Fruit fly (Drosophila melanogaster) whole organism, embryonic: ENCODE data around the gene spn-B.
A peak's percentile ranks its signal among the peaks of the same experiment; 100 is the strongest.

Source experiments
- ATbp ChIP-seq: fragments of 200-800 bp; sonication (Bioruptor generic); optimal IDR thresholded peaks from 2 replicates; lab custom pipeline; 2017; ENCODE audit warnings: missing biosample characterization, mild to moderate bottlenecking, missing genetic modification characterization, missing genetic modification reagents
- Atf6 ChIP-seq: fragments of 200-800 bp; sonication (Bioruptor generic); IDR thresholded peaks from 2 replicates; pipeline ENCODE4 v1.3.6; 2022; ENCODE audit warnings: missing biosample characterization, missing genetic modification characterization
- B-H2 ChIP-seq: fragments of 200-800 bp; sonication (Bioruptor generic); optimal IDR thresholded peaks from 2 replicates; lab custom pipeline; 2018; ENCODE audit warnings: missing biosample characterization, mild to moderate bottlenecking, missing genetic modification characterization
- CG10431 ChIP-seq: fragments of 200-800 bp; sonication (Bioruptor generic); optimal IDR thresholded peaks from 3 replicates; lab custom pipeline; 2018; ENCODE audit warnings: missing biosample characterization, mild to moderate bottlenecking, missing genetic modification characterization
- CG12071 ChIP-seq: fragments of 200-800 bp; sonication (Bioruptor generic); optimal IDR thresholded peaks from 3 replicates; lab custom pipeline; 2018; ENCODE audit warnings: missing biosample characterization, mild to moderate bottlenecking, missing genetic modification characterization
- CG12236 ChIP-seq: fragments of 200-800 bp; sonication (Bioruptor generic); optimal IDR thresholded peaks from 2 replicates; lab custom pipeline; 2016; ENCODE audit warnings: missing biosample characterization, missing genetic modification characterization
- CG1233 ChIP-seq: fragments of 200-800 bp; sonication (Bioruptor generic); optimal IDR thresholded peaks from 4 replicates; lab custom pipeline; 2018; ENCODE audit warnings: missing biosample characterization, mild to moderate bottlenecking, missing genetic modification characterization
- CG12391 ChIP-seq: fragments of 200-800 bp; sonication (Bioruptor generic); optimal IDR thresholded peaks from 3 replicates; lab custom pipeline; 2018; ENCODE audit warnings: missing biosample characterization, mild to moderate bottlenecking, missing genetic modification characterization, moderate library complexity
- CG12659 ChIP-seq: fragments of 200-800 bp; sonication (Bioruptor generic); optimal IDR thresholded peaks from 3 replicates; lab custom pipeline; 2017; ENCODE audit warnings: mild to moderate bottlenecking, missing biosample characterization, missing genetic modification reagents, missing genetic modification characterization
- CG13624 ChIP-seq: fragments of 200-800 bp; sonication (Bioruptor generic); optimal IDR thresholded peaks from 2 replicates; lab custom pipeline; 2016; ENCODE audit warnings: missing biosample characterization, missing genetic modification characterization
- CG17328 ChIP-seq: fragments of 200-800 bp; sonication (Bioruptor generic); IDR thresholded peaks from 2 replicates; pipeline ENCODE4 v1.3.6; 2022; ENCODE audit warnings: missing biosample characterization, missing genetic modification characterization
- CG2129 ChIP-seq: fragments of 200-800 bp; sonication (Bioruptor generic); IDR thresholded peaks from 2 replicates; pipeline ENCODE4 v1.3.6; 2022; ENCODE audit warnings: missing biosample characterization, missing genetic modification characterization; ENCODE audit not compliant: partially characterized antibody
- CG2875 ChIP-seq: fragments of 200-800 bp; sonication (Bioruptor generic); optimal IDR thresholded peaks from 2 replicates; lab custom pipeline; 2017; ENCODE audit warnings: missing biosample characterization, mild to moderate bottlenecking, missing genetic modification characterization, missing genetic modification reagents
- CG31224 ChIP-seq: fragments of 200-800 bp; sonication (Bioruptor generic); IDR thresholded peaks from 2 replicates; pipeline ENCODE4 v1.3.6; 2022; ENCODE audit warnings: missing biosample characterization, missing genetic modification characterization
- CG31441 ChIP-seq: fragments of 200-800 bp; sonication (Bioruptor generic); IDR thresholded peaks from 2 replicates; pipeline ENCODE4 v1.3.6; 2022; ENCODE audit warnings: missing biosample characterization, missing genetic modification characterization
- CG3726 ChIP-seq: fragments of 200-800 bp; sonication (Bioruptor generic); IDR thresholded peaks from 3 replicates; pipeline ENCODE4, ENCODE4 v1.3.6; 2022; ENCODE audit warnings: missing biosample characterization, missing genetic modification characterization
- CG4424 ChIP-seq: fragments of 200-800 bp; sonication (Bioruptor generic); optimal IDR thresholded peaks from 3 replicates; lab custom pipeline; 2016; ENCODE audit warnings: missing biosample characterization, missing genetic modification characterization
- CG5180 ChIP-seq: fragments of 200-800 bp; sonication (Bioruptor generic); optimal IDR thresholded peaks from 3 replicates; lab custom pipeline; 2017; ENCODE audit warnings: missing biosample characterization, missing genetic modification characterization, mild to moderate bottlenecking, moderate library complexity, missing genetic modification reagents
- CG6854 ChIP-seq: fragments of 200-800 bp; sonication (Bioruptor generic); optimal IDR thresholded peaks from 3 replicates; lab custom pipeline; 2017; ENCODE audit warnings: missing biosample characterization, mild to moderate bottlenecking, missing genetic modification characterization
- CG9727 ChIP-seq: fragments of 200-800 bp; sonication (Bioruptor generic); optimal IDR thresholded peaks from 3 replicates; lab custom pipeline; 2017; ENCODE audit warnings: missing biosample characterization, mild to moderate bottlenecking, missing genetic modification characterization
- CoRest ChIP-seq: fragments of 200-800 bp; sonication (Bioruptor generic); optimal IDR thresholded peaks from 3 replicates; lab custom pipeline; 2018; ENCODE audit warnings: missing biosample characterization, mild to moderate bottlenecking, missing genetic modification characterization, moderate library complexity
- D ChIP-seq, 2 experiments: fragments of 200-800 bp in 1 of 2; fragments of >200 bp in 1 of 2; sonication (Bioruptor generic) in 1 of 2; optimal IDR thresholded peaks; 2 replicates in 1 of 2; 3 replicates in 1 of 2; lab custom pipeline; 2017; ENCODE audit warnings: mild to moderate bottlenecking in 1 of 2, missing biosample characterization in 1 of 2, missing genetic modification characterization in 1 of 2, missing genetic modification reagents in 1 of 2
- Deaf1 ChIP-seq: fragments of 200-800 bp; optimal IDR thresholded peaks from 3 replicates; lab custom pipeline; 2019; ENCODE audit warnings: missing biosample characterization, mild to moderate bottlenecking, missing genetic modification characterization, moderate library complexity
- Dip3 ChIP-seq: fragments of 200-800 bp; sonication (Bioruptor generic); optimal IDR thresholded peaks from 3 replicates; lab custom pipeline; 2016; ENCODE audit warnings: missing biosample characterization, missing genetic modification characterization
- Fer3 ChIP-seq: fragments of 200-800 bp; sonication (Bioruptor generic); optimal IDR thresholded peaks from 2 replicates; lab custom pipeline; 2018; ENCODE audit warnings: missing biosample characterization, mild to moderate bottlenecking, missing genetic modification characterization, moderate library complexity
- H15 ChIP-seq: fragments of 200-800 bp; sonication (Bioruptor generic); IDR thresholded peaks from 3 replicates; pipeline ENCODE4 v1.3.6; 2022; ENCODE audit warnings: missing biosample characterization, missing genetic modification characterization
- Hand ChIP-seq: fragments of 200-800 bp; sonication (Bioruptor generic); optimal IDR thresholded peaks from 2 replicates; lab custom pipeline; 2017; ENCODE audit warnings: mild to moderate bottlenecking, missing biosample characterization, missing genetic modification reagents, missing genetic modification characterization
- Hey ChIP-seq: fragments of 200-800 bp; sonication (Bioruptor generic); optimal IDR thresholded peaks from 3 replicates; lab custom pipeline; 2018; ENCODE audit warnings: missing biosample characterization, mild to moderate bottlenecking, missing genetic modification characterization
- Hr39 ChIP-seq: fragments of >200 bp; optimal IDR thresholded peaks from 2 replicates; lab custom pipeline; 2017
- Pdp1 ChIP-seq, 2 experiments: fragments of 200-800 bp; sonication (Bioruptor generic); optimal IDR thresholded peaks; 3 replicates each; lab custom pipeline; 2016; ENCODE audit warnings: missing biosample characterization in 2 of 2, missing genetic modification characterization in 2 of 2, mild to moderate bottlenecking in 1 of 2, moderate library complexity in 1 of 2
- Sin3A ChIP-seq: fragments of >200 bp; optimal IDR thresholded peaks from 2 replicates; lab custom pipeline; 2018
- Sox100B ChIP-seq: fragments of 200-800 bp; sonication (Bioruptor generic); optimal IDR thresholded peaks from 3 replicates; lab custom pipeline; 2018; ENCODE audit warnings: missing biosample characterization, mild to moderate bottlenecking, missing genetic modification characterization
- Spps ChIP-seq: fragments of 200-800 bp; sonication (Bioruptor generic); optimal IDR thresholded peaks from 2 replicates; lab custom pipeline; 2018; ENCODE audit warnings: missing biosample characterization, mild to moderate bottlenecking, missing genetic modification characterization
- Trl ChIP-seq, 3 experiments: fragments of >200 bp in 2 of 3; fragments of 200-800 bp in 1 of 3; sonication (Bioruptor generic) in 1 of 3; optimal IDR thresholded peaks; 2 replicates in 1 of 3; 3 replicates in 2 of 3; lab custom pipeline; 2016 to 2017; ENCODE audit warnings: missing biosample characterization in 1 of 3, missing genetic modification characterization in 1 of 3
- Xrp1 ChIP-seq: fragments of 200-800 bp; sonication (Bioruptor generic); IDR thresholded peaks from 2 replicates; pipeline ENCODE4 v1.3.6; 2022; ENCODE audit warnings: missing biosample characterization, missing genetic modification characterization
- ab ChIP-seq: fragments of 200-800 bp; sonication (Bioruptor generic); optimal IDR thresholded peaks from 2 replicates; lab custom pipeline; 2016; ENCODE audit warnings: missing biosample characterization, missing genetic modification characterization
- bab2 ChIP-seq: fragments of 200-800 bp; sonication (Bioruptor generic); optimal IDR thresholded peaks from 2 replicates; lab custom pipeline; 2016; ENCODE audit warnings: missing biosample characterization, missing genetic modification characterization
- chm ChIP-seq: fragments of 200-800 bp; sonication (Bioruptor generic); IDR thresholded peaks from 2 replicates; pipeline ENCODE4 v1.3.6; 2022; ENCODE audit warnings: missing biosample characterization, missing genetic modification characterization
- dm ChIP-seq: fragments of 200-800 bp; sonication (Bioruptor generic); optimal IDR thresholded peaks from 3 replicates; lab custom pipeline; 2016; ENCODE audit warnings: missing biosample characterization, missing genetic modification characterization
- esg ChIP-seq: fragments of 200-800 bp; sonication (Bioruptor generic); conservative IDR thresholded peaks from 2 replicates; pipeline ENCODE4 v1.3.6; 2022; ENCODE audit warnings: missing biosample characterization, missing genetic modification characterization
- gfzf ChIP-seq: fragments of 200-800 bp; sonication (Bioruptor generic); optimal IDR thresholded peaks from 2 replicates; lab custom pipeline; 2016; ENCODE audit warnings: missing biosample characterization, mild to moderate bottlenecking, missing genetic modification characterization, moderate library complexity
- h ChIP-seq: fragments of >200 bp; optimal IDR thresholded peaks from 2 replicates; lab custom pipeline; 2017
- her ChIP-seq: fragments of 200-800 bp; sonication (Bioruptor generic); optimal IDR thresholded peaks from 2 replicates; lab custom pipeline; 2016; ENCODE audit warnings: missing biosample characterization, missing genetic modification characterization
- ind ChIP-seq: fragments of 200-800 bp; sonication (Bioruptor generic); optimal IDR thresholded peaks from 3 replicates; lab custom pipeline; 2016; ENCODE audit warnings: missing biosample characterization, missing genetic modification characterization
- lilli ChIP-seq: fragments of 200-800 bp; sonication (Bioruptor generic); optimal IDR thresholded peaks from 3 replicates; lab custom pipeline; 2016; ENCODE audit warnings: missing biosample characterization, missing genetic modification characterization
- nerfin-1 ChIP-seq: fragments of 200-800 bp; sonication (Bioruptor generic); optimal IDR thresholded peaks from 3 replicates; lab custom pipeline; 2019; ENCODE audit warnings: missing biosample characterization, mild to moderate bottlenecking, missing genetic modification characterization, moderate library complexity
- stwl ChIP-seq: fragments of 200-800 bp; sonication (Bioruptor generic); optimal IDR thresholded peaks from 3 replicates; lab custom pipeline; 2018; ENCODE audit warnings: missing biosample characterization, mild to moderate bottlenecking, missing genetic modification characterization, moderate library complexity
- unpg ChIP-seq: fragments of 200-800 bp; sonication (Bioruptor generic); optimal IDR thresholded peaks from 3 replicates; lab custom pipeline; 2018; ENCODE audit warnings: missing biosample characterization, mild to moderate bottlenecking, missing genetic modification characterization, moderate library complexity
- wor ChIP-seq: fragments of 200-800 bp; sonication (Bioruptor generic); IDR thresholded peaks from 2 replicates; pipeline ENCODE4 v1.3.6; 2022; ENCODE audit warnings: missing biosample characterization, missing genetic modification characterization
- zen ChIP-seq: fragments of 200-800 bp; sonication (Bioruptor generic); optimal IDR thresholded peaks from 3 replicates; lab custom pipeline; 2018; ENCODE audit warnings: missing biosample characterization, mild to moderate bottlenecking, missing genetic modification characterization, moderate library complexity

Gene spn-B

DNA sequence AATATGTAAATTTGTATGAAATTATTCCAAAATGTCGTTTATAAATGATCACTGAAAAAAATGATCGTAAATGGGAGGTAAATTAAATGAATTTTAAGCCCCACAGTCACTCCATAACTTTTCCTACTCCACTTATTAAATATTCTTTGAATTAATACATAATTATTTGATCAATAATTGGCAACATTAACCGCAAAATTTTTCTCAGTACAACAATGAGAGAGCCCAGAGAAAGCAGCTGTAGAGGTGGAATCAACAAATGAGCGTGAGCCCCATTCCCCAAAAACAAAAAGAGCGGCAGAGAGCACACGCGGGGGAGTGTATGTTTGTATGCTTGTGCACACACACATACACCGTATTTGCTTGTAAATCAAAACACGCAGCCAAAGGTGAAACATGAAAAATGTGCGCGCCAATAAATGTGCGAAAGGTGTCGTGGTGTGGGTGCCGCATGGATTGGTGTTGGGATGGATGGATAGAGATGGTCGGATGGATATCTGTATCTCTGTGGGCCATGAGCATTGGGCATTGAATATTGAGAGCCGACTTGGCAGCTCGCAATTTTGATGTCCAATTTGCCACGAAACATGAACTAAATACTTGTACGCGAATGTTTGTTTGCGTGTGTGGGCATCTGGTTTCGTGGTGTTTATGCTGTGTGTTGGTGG is 44.0 kb upstream of the spn-B start (continued):
- TF ChIP-seq CG10431 (GFP tag; lab: Kevin White, UChicago) (peak; percentile 84), CG12659 (GFP tag; lab: Kevin White, UChicago) (peak; percentile 99), ab (peak; percentile 74), Atf6 (GFP tag; lab: Robert Waterston, UW) (no peak), h (no peak), lilli (GFP tag; lab: Kevin White, UChicago) (peak; percentile 98), CG12391 (tag; lab: Kevin White, UChicago) (peak; percentile 99), Xrp1 (GFP tag; lab: Robert Waterston, UW) (no peak), CG13624 (GFP tag; lab: Kevin White, UChicago) (peak; percentile 94), CG9727 (GFP tag; lab: Kevin White, UChicago) (peak; percentile 99), CG12236 (GFP tag; lab: Kevin White, UChicago) (peak; percentile 89), CG1233 (peak; percentile 98), zen (peak; percentile 96), CG17328 (GFP tag; lab: Robert Waterston, UW) (no peak), CoRest (tag; lab: Kevin White, UChicago) (peak; percentile 99), Sin3A (lab: Kevin White, UChicago) (no peak), her (GFP tag; lab: Kevin White, UChicago) (peak; percentile 51), Pdp1 (GFP tag; optimal IDR thresholded peaks at IDR 0.05; lab: Kevin White, UChicago) (peak; percentile 95), Sox100B (GFP tag; lab: Kevin White, UChicago) (peak; percentile 98), CG2129 (GFP tag; lab: Robert Waterston, UW) (no peak), CG2875 (GFP tag; lab: Kevin White, UChicago) (peak; percentile 98), CG31441 (GFP tag; lab: Robert Waterston, UW) (no peak), CG3726 (GFP tag; lab: Robert Waterston, UW) (no peak), esg (GFP tag; lab: Robert Waterston, UW) (no peak), CG5180 (GFP tag; lab: Kevin White, UChicago) (peak; percentile 91), B-H2 (GFP tag; lab: Kevin White, UChicago) (peak; percentile 94), D (optimal IDR thresholded peaks at IDR 0.05; lab: Kevin White, UChicago) (peak; percentile 74), D (GFP tag; optimal IDR thresholded peaks at IDR 0.05; lab: Kevin White, UChicago) (peak; percentile 97), Dip3 (GFP tag; lab: Kevin White, UChicago) (peak; percentile 95), unpg (GFP tag; lab: Kevin White, UChicago) (peak; percentile 99), Fer3 (tag; lab: Kevin White, UChicago) (peak; percentile 99), CG31224 (GFP tag; lab: Robert Waterston, UW) (no peak), dm (GFP tag; lab: Kevin White, UChicago) (peak; percentile 88), gfzf (GFP tag; lab: Kevin White, UChicago) (no peak), H15 (GFP tag; lab: Robert Waterston, UW) (no peak), ATbp (GFP tag; lab: Kevin White, UChicago) (peak; percentile 98), ind (GFP tag; lab: Kevin White, UChicago) (peak; percentile 98), CG12071 (GFP tag; lab: Kevin White, UChicago) (peak; percentile 98), Spps (tag; lab: Kevin White, UChicago) (peak; percentile 96), wor (GFP tag; lab: Robert Waterston, UW) (no peak), Trl (optimal IDR thresholded peaks at IDR 0.05; lab: Kevin White, UChicago) (peak; percentile 87 to 95), Trl (GFP tag; optimal IDR thresholded peaks at IDR 0.05; lab: Kevin White, UChicago) (peak; percentile 88), CG6854 (GFP tag; lab: Kevin White, UChicago) (peak; percentile 98), nerfin-1 (tag; lab: Kevin White, UChicago) (peak; percentile 96), Hey (tag; lab: Kevin White, UChicago) (peak; percentile 83), Deaf1 (peak; percentile 90), chm (GFP tag; lab: Robert Waterston, UW) (no peak), CG4424 (GFP tag; lab: Kevin White, UChicago) (peak; percentile 98), Hand (GFP tag; lab: Kevin White, UChicago) (peak; percentile 96), Hr39 (lab: Kevin White, UChicago) (no peak), stwl (tag; lab: Kevin White, UChicago) (peak; percentile 46), bab2 (GFP tag; lab: Kevin White, UChicago) (peak; percentile 96)
